Worm (Caenorhabditis elegans) whole organism, L4 larva: ENCODE data around the gene srw-16.

Source experiments
- ceh-82 ChIP-seq: sonication (generic microtip); optimal IDR thresholded peaks from 2 replicates; lab custom pipeline; 2017; ENCODE audit warnings: missing biosample characterization, missing genetic modification characterization
- daf-16 ChIP-seq, 3 experiments: sonication (generic microtip); optimal IDR thresholded peaks; 2 replicates each; lab custom pipeline; 2016 to 2017; ENCODE audit warnings: missing genetic modification characterization in 3 of 3, missing genetic modification reagents in 3 of 3, mild to moderate bottlenecking in 2 of 3, missing compliant biosample characterization in 2 of 3, missing biosample characterization in 1 of 3, moderate library complexity in 1 of 3
- fkh-10 ChIP-seq: fragments of 150-350 bp; optimal IDR thresholded peaks from 2 replicates; lab custom pipeline; 2014; ENCODE audit warnings: missing biosample characterization, missing genetic modification reagents, missing genetic modification characterization
- nhr-11 ChIP-seq: fragments of 150-350 bp; optimal IDR thresholded peaks from 2 replicates; lab custom pipeline; 2014; ENCODE audit warnings: missing biosample characterization, missing genetic modification characterization
- nhr-48 ChIP-seq: sonication (generic microtip); optimal IDR thresholded peaks from 2 replicates; lab custom pipeline; 2016; ENCODE audit warnings: mild to moderate bottlenecking, missing genetic modification characterization, missing compliant biosample characterization
- nhr-77 ChIP-seq: fragments of 150-350 bp; optimal IDR thresholded peaks from 2 replicates; lab custom pipeline; 2014; ENCODE audit warnings: missing biosample characterization, missing genetic modification characterization
- spr-1 ChIP-seq: sonication (generic microtip); optimal IDR thresholded peaks from 2 replicates; lab custom pipeline; 2016; ENCODE audit warnings: mild to moderate bottlenecking, missing genetic modification characterization, missing compliant biosample characterization
- ztf-11 ChIP-seq: fragments of 150-350 bp; optimal IDR thresholded peaks from 2 replicates; lab custom pipeline; 2014; ENCODE audit warnings: missing biosample characterization, missing genetic modification characterization

- TF ChIP-seq ztf-11 (tag; lab: Kevin White, UChicago): no peak
- TF ChIP-seq nhr-11: no peak
- TF ChIP-seq ceh-82 (tag; lab: Kevin White, UChicago): no peak
- TF ChIP-seq spr-1: no peak
- no peak for TF ChIP-seq daf-16 (GFP tag; optimal IDR thresholded peaks at IDR 0.05; lab: Kevin White, UChicago)
- peak; percentile 44 for TF ChIP-seq daf-16 (tag; optimal IDR thresholded peaks at IDR 0.05; lab: Kevin White, UChicago)
- TF ChIP-seq nhr-48 (tag; lab: Kevin White, UChicago): no peak
- no peak for TF ChIP-seq nhr-77 (tag; lab: Kevin White, UChicago)
- TF ChIP-seq fkh-10 (GFP tag; lab: Kevin White, UChicago): no peak
Observed at ce11 chrV:15323417-15323816, 48.8 kb upstream of the srw-16 start.
